Fruit fly (Drosophila melanogaster) whole organism, prepupa: ENCODE data around the gene CG12984.

Experiments
- Blimp-1 ChIP-seq: fragments of 200-800 bp; sonication (Bioruptor generic); optimal IDR thresholded peaks from 3 replicates; lab custom pipeline; 2017; ENCODE audit warnings: missing biosample characterization, missing genetic modification characterization, mild to moderate bottlenecking, moderate library complexity, missing genetic modification reagents
- CG10631 ChIP-seq: fragments of 200-800 bp; sonication (Bioruptor generic); optimal IDR thresholded peaks from 2 replicates; lab custom pipeline; 2016; ENCODE audit warnings: missing biosample characterization, missing genetic modification characterization
- CG10669 ChIP-seq: fragments of 200-800 bp; sonication (Bioruptor generic); optimal IDR thresholded peaks from 3 replicates; lab custom pipeline; 2018; ENCODE audit warnings: missing biosample characterization, mild to moderate bottlenecking, missing genetic modification characterization, moderate library complexity
- CG11762 ChIP-seq: fragments of 200-800 bp; sonication (Bioruptor generic); optimal IDR thresholded peaks from 3 replicates; lab custom pipeline; 2016; ENCODE audit warnings: missing biosample characterization, missing genetic modification characterization; ENCODE audit not compliant: insufficient read depth
- CG11902 ChIP-seq: fragments of 200-800 bp; sonication (Bioruptor generic); optimal IDR thresholded peaks from 3 replicates; lab custom pipeline; 2016; ENCODE audit warnings: missing biosample characterization, missing genetic modification characterization
- CG15336 ChIP-seq: fragments of 200-800 bp; sonication (Bioruptor generic); IDR thresholded peaks from 2 replicates; pipeline ENCODE4 v1.3.6; 2022; ENCODE audit warnings: missing biosample characterization, missing genetic modification characterization
- CG1621 ChIP-seq: fragments of 200-800 bp; sonication (Bioruptor generic); optimal IDR thresholded peaks from 3 replicates; lab custom pipeline; 2018; ENCODE audit warnings: missing biosample characterization, mild to moderate bottlenecking, missing genetic modification characterization
- CG16779 ChIP-seq: fragments of 200-800 bp; sonication (Bioruptor generic); optimal IDR thresholded peaks from 3 replicates; lab custom pipeline; 2017; ENCODE audit warnings: missing biosample characterization, mild to moderate bottlenecking, missing genetic modification characterization
- CG3032 ChIP-seq: fragments of 200-800 bp; optimal IDR thresholded peaks from 2 replicates; lab custom pipeline; 2019; ENCODE audit warnings: missing biosample characterization, mild to moderate bottlenecking, missing genetic modification characterization, moderate library complexity
- CG32006 ChIP-seq: fragments of 200-800 bp; sonication (Bioruptor generic); optimal IDR thresholded peaks from 3 replicates; lab custom pipeline; 2017; ENCODE audit warnings: missing biosample characterization, mild to moderate bottlenecking, missing genetic modification characterization
- CG34406 ChIP-seq: fragments of 200-800 bp; sonication (Bioruptor generic); optimal IDR thresholded peaks from 3 replicates; lab custom pipeline; 2016; ENCODE audit warnings: missing biosample characterization, missing genetic modification characterization
- CG3919 ChIP-seq: fragments of 200-800 bp; sonication (Bioruptor generic); optimal IDR thresholded peaks from 3 replicates; lab custom pipeline; 2016; ENCODE audit warnings: missing biosample characterization, missing genetic modification characterization
- CG6163 ChIP-seq: fragments of 200-800 bp; sonication (Bioruptor generic); IDR thresholded peaks from 3 replicates; pipeline ENCODE4 v1.3.6; 2022; ENCODE audit warnings: missing biosample characterization, missing genetic modification characterization
- CG6276 ChIP-seq: fragments of 200-800 bp; sonication (Bioruptor generic); optimal IDR thresholded peaks from 2 replicates; lab custom pipeline; 2017; ENCODE audit warnings: missing biosample characterization, mild to moderate bottlenecking, missing genetic modification characterization
- CG6792 ChIP-seq: fragments of 200-800 bp; sonication (Bioruptor generic); optimal IDR thresholded peaks from 3 replicates; lab custom pipeline; 2016; ENCODE audit warnings: missing biosample characterization, missing genetic modification characterization
- CG6854 ChIP-seq: fragments of 200-800 bp; sonication (Bioruptor generic); optimal IDR thresholded peaks from 2 replicates; lab custom pipeline; 2017; ENCODE audit warnings: missing biosample characterization, mild to moderate bottlenecking, missing genetic modification characterization
- CG8119 ChIP-seq: fragments of 200-800 bp; sonication (Bioruptor generic); IDR thresholded peaks from 3 replicates; pipeline ENCODE4 v1.3.6; 2022; ENCODE audit warnings: missing biosample characterization, missing genetic modification characterization
- CG8632 ChIP-seq: fragments of 200-800 bp; sonication (Bioruptor generic); optimal IDR thresholded peaks from 3 replicates; lab custom pipeline; 2016; ENCODE audit warnings: missing biosample characterization, missing genetic modification characterization
- Eip75B ChIP-seq: fragments of 200-800 bp; sonication (Bioruptor generic); optimal IDR thresholded peaks from 3 replicates; lab custom pipeline; 2016; ENCODE audit warnings: missing biosample characterization, missing genetic modification characterization
- Eip78C ChIP-seq: fragments of 200-800 bp; sonication (Bioruptor generic); peaks from one replicate; lab custom pipeline; 2016; ENCODE audit warnings: missing biosample characterization, missing genetic modification characterization
- Eip93F ChIP-seq: fragments of 200-800 bp; sonication (Bioruptor generic); optimal IDR thresholded peaks from 2 replicates; lab custom pipeline; 2016; ENCODE audit warnings: missing biosample characterization, mild to moderate bottlenecking, missing genetic modification characterization
- Ets21C ChIP-seq: fragments of 200-800 bp; sonication (Bioruptor generic); optimal IDR thresholded peaks from 3 replicates; lab custom pipeline; 2016; ENCODE audit warnings: missing biosample characterization, missing genetic modification characterization
- Ets96B ChIP-seq: fragments of 200-800 bp; optimal IDR thresholded peaks from 2 replicates; lab custom pipeline; 2019; ENCODE audit warnings: missing biosample characterization, mild to moderate bottlenecking, missing genetic modification characterization, moderate library complexity
- Gug ChIP-seq: fragments of 200-800 bp; sonication (Bioruptor generic); IDR thresholded peaks from 2 replicates; pipeline ENCODE4 v1.3.6; 2022; ENCODE audit warnings: missing biosample characterization, missing genetic modification characterization
- Hr38 ChIP-seq: sonication (Bioruptor generic); optimal IDR thresholded peaks from 2 replicates; lab custom pipeline; 2016; ENCODE audit warnings: missing biosample characterization, missing genetic modification characterization
- Hr4 ChIP-seq: fragments of 200-800 bp; sonication (Bioruptor generic); optimal IDR thresholded peaks from 3 replicates; lab custom pipeline; 2016; ENCODE audit warnings: missing biosample characterization, missing genetic modification characterization
- Lpt ChIP-seq: fragments of 200-800 bp; sonication (Bioruptor generic); optimal IDR thresholded peaks from 3 replicates; lab custom pipeline; 2016; ENCODE audit warnings: missing biosample characterization, missing genetic modification characterization
- Met ChIP-seq: fragments of 200-800 bp; sonication (Bioruptor generic); optimal IDR thresholded peaks from 3 replicates; lab custom pipeline; 2016; ENCODE audit warnings: missing biosample characterization, missing genetic modification characterization
- OdsH ChIP-seq: fragments of 200-800 bp; sonication (Bioruptor generic); optimal IDR thresholded peaks from 3 replicates; lab custom pipeline; 2016; ENCODE audit warnings: missing biosample characterization, missing genetic modification characterization
- Smox ChIP-seq: fragments of 200-800 bp; sonication (Bioruptor generic); optimal IDR thresholded peaks from 3 replicates; lab custom pipeline; 2016; ENCODE audit warnings: missing biosample characterization, missing genetic modification characterization
- Sox102F ChIP-seq: fragments of 200-800 bp; sonication (Bioruptor generic); optimal IDR thresholded peaks from 2 replicates; lab custom pipeline; 2016; ENCODE audit warnings: missing biosample characterization, mild to moderate bottlenecking, missing genetic modification characterization
- Sox14 ChIP-seq: fragments of 200-800 bp; sonication (Bioruptor generic); optimal IDR thresholded peaks from 3 replicates; lab custom pipeline; 2016; ENCODE audit warnings: missing biosample characterization, missing genetic modification characterization
- achi ChIP-seq: fragments of 200-800 bp; sonication (Bioruptor generic); optimal IDR thresholded peaks from 3 replicates; lab custom pipeline; 2016; ENCODE audit warnings: missing biosample characterization, missing genetic modification characterization
- acj6 ChIP-seq: fragments of 200-800 bp; sonication (Bioruptor generic); optimal IDR thresholded peaks from 3 replicates; lab custom pipeline; 2016; ENCODE audit warnings: missing biosample characterization, missing genetic modification characterization
- cyc ChIP-seq: fragments of 200-800 bp; sonication (Bioruptor generic); optimal IDR thresholded peaks from 3 replicates; lab custom pipeline; 2016; ENCODE audit warnings: missing biosample characterization, missing genetic modification characterization
- dac ChIP-seq: fragments of 200-800 bp; sonication (Bioruptor generic); optimal IDR thresholded peaks from 2 replicates; lab custom pipeline; 2017; ENCODE audit warnings: missing biosample characterization, mild to moderate bottlenecking, missing genetic modification characterization
- dsx ChIP-seq: fragments of 200-800 bp; optimal IDR thresholded peaks from 3 replicates; lab custom pipeline; 2019; ENCODE audit warnings: missing biosample characterization, mild to moderate bottlenecking, missing genetic modification characterization, moderate library complexity; ENCODE audit not compliant: poor library complexity, severe bottlenecking
- eg ChIP-seq: fragments of 200-800 bp; sonication (Bioruptor generic); IDR thresholded peaks from 3 replicates; pipeline ENCODE4 v1.3.6; 2022; ENCODE audit warnings: missing biosample characterization, missing genetic modification characterization
- esn ChIP-seq: fragments of 200-800 bp; sonication (Bioruptor generic); optimal IDR thresholded peaks from 2 replicates; lab custom pipeline; 2016; ENCODE audit warnings: missing biosample characterization, mild to moderate bottlenecking, missing genetic modification characterization, moderate library complexity
- fd59A ChIP-seq: fragments of 200-800 bp; sonication (Bioruptor generic); optimal IDR thresholded peaks from 2 replicates; lab custom pipeline; 2017; ENCODE audit warnings: missing biosample characterization, mild to moderate bottlenecking, missing genetic modification characterization, missing genetic modification reagents
- fd85E ChIP-seq: fragments of 200-800 bp; sonication (Bioruptor generic); optimal IDR thresholded peaks from 3 replicates; lab custom pipeline; 2016; ENCODE audit warnings: missing biosample characterization, missing genetic modification characterization
- net ChIP-seq: fragments of 200-800 bp; sonication (Bioruptor generic); optimal IDR thresholded peaks from 3 replicates; lab custom pipeline; 2016; ENCODE audit warnings: missing biosample characterization, missing genetic modification characterization
- salr ChIP-seq, 2 experiments: fragments of 200-800 bp; sonication (Bioruptor generic); optimal IDR thresholded peaks; 3 replicates each; lab custom pipeline; 2016 to 2018; ENCODE audit warnings: missing biosample characterization in 2 of 2, missing genetic modification characterization in 2 of 2, mild to moderate bottlenecking in 1 of 2
- spab ChIP-seq: fragments of 200-800 bp; sonication (Bioruptor generic); optimal IDR thresholded peaks from 2 replicates; lab custom pipeline; 2017; ENCODE audit warnings: missing biosample characterization, mild to moderate bottlenecking, missing genetic modification characterization, missing genetic modification reagents
- ss ChIP-seq, 2 experiments: fragments of 200-800 bp; sonication (Bioruptor generic); optimal IDR thresholded peaks; 2 replicates in 1 of 2; 3 replicates in 1 of 2; lab custom pipeline; 2017 to 2018; ENCODE audit warnings: mild to moderate bottlenecking in 2 of 2, missing biosample characterization in 2 of 2, missing genetic modification characterization in 2 of 2, moderate library complexity in 1 of 2
- svp ChIP-seq: fragments of 200-800 bp; sonication (Bioruptor generic); peaks from one replicate; lab custom pipeline; 2016; ENCODE audit warnings: missing biosample characterization, missing genetic modification characterization
- topi ChIP-seq: fragments of 200-800 bp; sonication (Bioruptor generic); optimal IDR thresholded peaks from 3 replicates; lab custom pipeline; 2016; ENCODE audit warnings: missing biosample characterization, missing genetic modification characterization
- vri ChIP-seq: fragments of 200-800 bp; sonication (Bioruptor generic); optimal IDR thresholded peaks from 3 replicates; lab custom pipeline; 2016; ENCODE audit warnings: missing biosample characterization, mild to moderate bottlenecking, missing genetic modification characterization

CG12984 gene

DNA sequence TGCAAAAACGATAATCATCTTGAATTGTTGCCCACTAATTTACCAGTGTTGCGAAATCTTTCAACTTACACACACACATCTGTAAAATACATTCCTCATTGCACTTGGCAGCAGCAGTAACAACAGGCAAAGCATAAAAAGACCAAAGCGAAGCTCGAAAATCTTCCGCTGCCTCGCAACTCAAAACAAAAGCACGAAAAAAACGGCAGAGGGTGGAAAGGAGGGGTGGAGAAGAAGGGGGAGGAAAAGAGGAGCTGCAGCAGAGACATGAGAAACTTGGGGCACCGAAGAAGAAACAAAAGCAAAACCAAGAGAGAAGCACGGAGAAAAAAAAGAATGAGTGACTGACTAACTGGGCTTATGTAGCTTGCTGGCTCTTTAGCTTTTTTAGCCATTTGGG, 22.0 kb downstream of the CG12984 start (continued):
- TF ChIP-seq fd59A (GFP tag; lab: Kevin White, UChicago) = no peak
- TF ChIP-seq Smox = no peak
- TF ChIP-seq CG11902 (GFP tag; lab: Kevin White, UChicago) = no peak
- TF ChIP-seq CG6276 = peak; percentile 20
- TF ChIP-seq achi (GFP tag; lab: Kevin White, UChicago) = no peak
- TF ChIP-seq Ets21C (GFP tag; lab: Kevin White, UChicago) = no peak
- no peak for TF ChIP-seq Blimp-1 (GFP tag; lab: Kevin White, UChicago)
- no peak for TF ChIP-seq OdsH (GFP tag; lab: Kevin White, UChicago)
- TF ChIP-seq Eip78C (GFP tag; lab: Kevin White, UChicago) = no peak
- peak; percentile 38 for TF ChIP-seq CG1621 (tag; lab: Kevin White, UChicago)
- TF ChIP-seq CG6792 (GFP tag; lab: Kevin White, UChicago) = no peak
- TF ChIP-seq salr (GFP tag; optimal IDR thresholded peaks at IDR 0.05; lab: Kevin White, UChicago) = peak in 1 of 2 experiments; percentile 30
- no peak for TF ChIP-seq CG32006 (GFP tag; lab: Kevin White, UChicago)
- TF ChIP-seq topi (GFP tag; lab: Kevin White, UChicago) = no peak
- no peak for TF ChIP-seq Lpt (GFP tag; lab: Kevin White, UChicago)
- peak; percentile 63 to 69 for TF ChIP-seq ss (GFP tag; optimal IDR thresholded peaks at IDR 0.05; lab: Kevin White, UChicago)
- peak; percentile 25 for TF ChIP-seq CG3919 (GFP tag; lab: Kevin White, UChicago)
- TF ChIP-seq Sox14 (GFP tag; lab: Kevin White, UChicago) = no peak
- TF ChIP-seq Met (GFP tag; lab: Kevin White, UChicago) = no peak
- TF ChIP-seq CG6163 (GFP tag; lab: Robert Waterston, UW) = peak; percentile 78
- no peak for TF ChIP-seq vri (GFP tag; lab: Kevin White, UChicago)
- peak; percentile 35; the same call in 1 of the 3 replicates for TF ChIP-seq eg (GFP tag; lab: Robert Waterston, UW)
- no peak for TF ChIP-seq acj6
- no peak for TF ChIP-seq fd85E (GFP tag; lab: Kevin White, UChicago)
- TF ChIP-seq CG8119 (GFP tag; lab: Robert Waterston, UW) = peak; percentile 38; the same call in 1 of the 3 replicates
- no peak for TF ChIP-seq Hr4
- no peak for TF ChIP-seq Hr38 (GFP tag; lab: Kevin White, UChicago)
- peak; percentile 70 for TF ChIP-seq dsx (GFP tag; lab: Kevin White, UChicago)
- peak; percentile 12 for TF ChIP-seq Eip93F (GFP tag; lab: Kevin White, UChicago)
- TF ChIP-seq CG11762 = no peak
- TF ChIP-seq CG15336 (GFP tag; lab: Robert Waterston, UW) = no peak
- no peak for TF ChIP-seq CG10631 (GFP tag; lab: Kevin White, UChicago)

DNA sequence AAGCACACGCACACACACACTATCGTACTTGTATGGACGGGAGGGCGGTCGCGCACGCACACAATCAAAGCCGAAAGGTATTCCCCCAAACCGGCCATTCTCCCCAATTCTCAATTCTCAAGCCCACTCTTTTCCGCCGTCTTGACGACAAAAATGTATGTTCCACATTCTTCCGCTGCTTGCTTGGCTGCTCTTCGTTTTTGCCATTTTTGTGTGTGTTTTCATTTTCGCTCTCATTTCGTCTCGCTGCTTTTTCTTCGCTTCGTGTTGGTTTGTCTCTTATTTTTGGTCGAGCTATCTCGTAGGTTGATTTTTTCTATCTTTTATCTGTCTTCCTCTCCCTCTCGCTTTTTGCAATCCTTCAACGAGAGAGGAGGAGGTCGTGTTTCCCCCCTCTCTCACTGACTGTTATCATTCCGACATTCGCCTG, 23.1 kb downstream of the CG12984 start:
- peak; percentile 38 for TF ChIP-seq CG3032
- TF ChIP-seq Ets21C (GFP tag; lab: Kevin White, UChicago) = no peak
- no peak for TF ChIP-seq CG6792 (GFP tag; lab: Kevin White, UChicago)
- TF ChIP-seq OdsH (GFP tag; lab: Kevin White, UChicago) = no peak
- peak; percentile 63 for TF ChIP-seq svp (GFP tag; lab: Kevin White, UChicago)
- peak; percentile 70; the same call in 2 of the 3 replicates for TF ChIP-seq eg (GFP tag; lab: Robert Waterston, UW)
- TF ChIP-seq ss (GFP tag; optimal IDR thresholded peaks at IDR 0.05; lab: Kevin White, UChicago) = peak in 1 of 2 experiments; percentile 54
- TF ChIP-seq spab (GFP tag; lab: Kevin White, UChicago) = peak; percentile 31
- peak; percentile 76 for TF ChIP-seq CG6163 (GFP tag; lab: Robert Waterston, UW)
- TF ChIP-seq CG11762 = no peak
- no peak for TF ChIP-seq cyc (GFP tag; lab: Kevin White, UChicago)
- peak; percentile 9 for TF ChIP-seq CG16779 (tag; lab: Kevin White, UChicago)
- peak; percentile 10 for TF ChIP-seq Eip93F (GFP tag; lab: Kevin White, UChicago)
- peak; percentile 48 for TF ChIP-seq Lpt (GFP tag; lab: Kevin White, UChicago)
- no peak for TF ChIP-seq fd85E (GFP tag; lab: Kevin White, UChicago)
- TF ChIP-seq Ets96B (tag; lab: Kevin White, UChicago) = peak; percentile 57
- TF ChIP-seq CG8632 (GFP tag; lab: Kevin White, UChicago) = no peak
- no peak for TF ChIP-seq fd59A (GFP tag; lab: Kevin White, UChicago)
- TF ChIP-seq dsx (GFP tag; lab: Kevin White, UChicago) = no peak
- TF ChIP-seq vri (GFP tag; lab: Kevin White, UChicago) = no peak
- peak; percentile 5 for TF ChIP-seq dac (GFP tag; lab: Kevin White, UChicago)
- TF ChIP-seq CG6854 = no peak
- TF ChIP-seq esn (GFP tag; lab: Kevin White, UChicago) = no peak
- peak; percentile 48 for TF ChIP-seq Eip78C (GFP tag; lab: Kevin White, UChicago)
- TF ChIP-seq CG1621 (tag; lab: Kevin White, UChicago) = no peak
- no peak for TF ChIP-seq CG34406 (GFP tag; lab: Kevin White, UChicago)
- no peak for TF ChIP-seq Sox102F
- TF ChIP-seq Hr38 (GFP tag; lab: Kevin White, UChicago) = no peak
- no peak for TF ChIP-seq Smox
- peak; percentile 25 for TF ChIP-seq Eip75B (GFP tag; lab: Kevin White, UChicago)
- no peak for TF ChIP-seq Gug (GFP tag; lab: Robert Waterston, UW)
- TF ChIP-seq net (GFP tag; lab: Kevin White, UChicago) = no peak
- TF ChIP-seq CG10669 = no peak
- TF ChIP-seq, all 60 proteins: peak for 13
